Fruit fly (Drosophila melanogaster): ENCODE results near the gene Rab1.

Gene Rab1

DNA sequence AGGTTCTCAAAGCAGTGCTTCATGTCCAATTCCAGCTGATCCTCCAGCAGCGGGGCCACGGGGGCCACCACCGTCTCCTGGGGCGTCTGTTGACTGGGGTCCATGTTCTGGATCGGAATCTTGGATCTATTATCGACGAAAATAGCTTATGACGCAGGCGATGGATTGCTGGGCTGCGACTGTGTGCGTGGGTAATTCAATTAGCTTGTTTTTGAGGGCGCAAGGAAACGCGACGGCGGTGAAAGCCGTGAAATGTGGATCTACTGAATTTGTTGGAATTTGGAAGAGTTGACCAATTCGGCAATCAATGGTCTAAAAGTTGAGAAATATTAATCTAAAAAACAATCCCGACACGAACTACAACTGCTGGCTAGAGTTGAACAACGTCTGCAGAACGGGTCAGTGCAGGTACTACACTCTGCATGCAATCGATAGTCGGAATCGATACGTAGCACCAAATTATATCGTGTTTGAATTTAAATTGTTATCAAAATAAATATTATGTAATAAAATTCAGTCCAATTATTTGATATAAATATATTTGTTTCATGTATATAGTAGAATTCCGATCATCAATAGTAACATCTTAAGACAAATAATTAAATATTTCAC is 4.7 kb upstream of the Rab1 start, which contains the start of gene CG3308 (continued):
- TF ChIP-seq CG5245 (GFP tag; optimal IDR thresholded peaks at IDR 0.05) (peak; percentile 47), CG14441 (GFP tag; IDR thresholded peaks at IDR 0.05) (no peak), Ada2b (GFP tag; IDR thresholded peaks at IDR 0.05) (no peak), Bdp1 (GFP tag; optimal IDR thresholded peaks at IDR 0.05) (peak; percentile 33), E2f2 (GFP tag; IDR thresholded peaks at IDR 0.05) (peak; percentile 97), ranshi (GFP tag; IDR thresholded peaks at IDR 0.05) (no peak), HmgZ (tag; optimal IDR thresholded peaks at IDR 0.05) (peak; percentile 74), CG12769 (tag; optimal IDR thresholded peaks at IDR 0.05) (peak; percentile 15), chn (GFP tag; optimal IDR thresholded peaks at IDR 0.05) (no peak), Dref (GFP tag; IDR thresholded peaks at IDR 0.05) (peak; percentile 98), CG17186 (GFP tag; optimal IDR thresholded peaks at IDR 0.05) (peak; percentile 66), CG2202 (tag; optimal IDR thresholded peaks at IDR 0.05) (no peak), CG13287 (GFP tag; IDR thresholded peaks at IDR 0.05; ENCODE audit: partially characterized antibody) (peak; percentile 87), inv (GFP tag; IDR thresholded peaks at IDR 0.05; ENCODE audit: partially characterized antibody) (peak; percentile 70), insv (GFP tag; optimal IDR thresholded peaks at IDR 0.05) (peak in 1 of 2 experiments; percentile 26), Myb (GFP tag; optimal IDR thresholded peaks at IDR 0.05) (peak; percentile 75), CG15514 (GFP tag; optimal IDR thresholded peaks at IDR 0.05) (peak; percentile 85), CG2129 (GFP tag; IDR thresholded peaks at IDR 0.05; ENCODE audit: partially characterized antibody) (peak; percentile 65), MBD-R2 (GFP tag; IDR thresholded peaks at IDR 0.05) (peak; percentile 54), CG13775 (GFP tag; optimal IDR thresholded peaks at IDR 0.05) (peak; percentile 2), CG7987 (GFP tag; optimal IDR thresholded peaks at IDR 0.05) (peak; percentile 47), CG32532 (GFP tag; IDR thresholded peaks at IDR 0.05) (peak; percentile 51; the same call in 1 of the 2 replicates), CG34376 (GFP tag; optimal IDR thresholded peaks at IDR 0.05) (peak; percentile 63), ken (GFP tag; IDR thresholded peaks at IDR 0.05) (no peak), CG17829 (tag; optimal IDR thresholded peaks at IDR 0.05) (peak; percentile 54), ap (GFP tag; IDR thresholded peaks at IDR 0.05) (no peak), CG3847 (GFP tag; IDR thresholded peaks at IDR 0.05) (peak; percentile 78), sens (GFP tag) (peak; percentile 69), CG11085 (GFP tag; IDR thresholded peaks at IDR 0.05) (0 out of 2 replicates have a peak, but pooled peaks have one; percentile 20), CG34224 (GFP tag; IDR thresholded peaks at IDR 0.05; ENCODE audit: partially characterized antibody) (peak; percentile 83), dm (GFP tag; optimal IDR thresholded peaks at IDR 0.05) (peak; percentile 29), CG3281 (GFP tag; optimal IDR thresholded peaks at IDR 0.05) (peak; percentile 14), jigr1 (GFP tag; IDR thresholded peaks at IDR 0.05) (no peak), CG2116 (GFP tag; optimal IDR thresholded peaks at IDR 0.05) (peak; percentile 80), sd (tag; optimal IDR thresholded peaks at IDR 0.05) (peak; percentile 26), gcm (GFP tag; optimal IDR thresholded peaks at IDR 0.05) (peak; percentile 6), CG1602 (GFP tag; optimal IDR thresholded peaks at IDR 0.05) (peak; percentile 25), nom (GFP tag; optimal IDR thresholded peaks at IDR 0.05) (peak; percentile 44), nerfin-2 (GFP tag; IDR thresholded peaks at IDR 0.05; ENCODE audit: partially characterized antibody) (peak; percentile 74), CG7556 (GFP tag; optimal IDR thresholded peaks at IDR 0.05) (peak; percentile 31), CG9437 (GFP tag; optimal IDR thresholded peaks at IDR 0.05) (no peak), CG8281 (tag; optimal IDR thresholded peaks at IDR 0.05) (no peak), crp (GFP tag; optimal IDR thresholded peaks at IDR 0.05) (peak in 1 of 2 experiments; percentile 31), vfl (GFP tag; optimal IDR thresholded peaks at IDR 0.05) (peak; percentile 67), CG14860 (GFP tag; IDR thresholded peaks at IDR 0.05; ENCODE audit: partially characterized antibody) (peak; percentile 75), HLH4C (GFP tag; IDR thresholded peaks at IDR 0.05; ENCODE audit: partially characterized antibody) (peak; percentile 80), pum (GFP tag; optimal IDR thresholded peaks at IDR 0.05) (peak; percentile 24), lilli (GFP tag; optimal IDR thresholded peaks at IDR 0.05) (peak; percentile 56), lbe (GFP tag; optimal IDR thresholded peaks at IDR 0.05) (peak; percentile 50)

Measured in whole organism, embryonic.